Worm (Caenorhabditis elegans) whole organism, dauer: Measurements from ENCODE around the gene pph-4.2.
"Not testable (repeated sequence)": the region's sequence is repeated elsewhere in the genome, so short reads cannot be mapped to it uniquely, and the experiment has no call there.

Source experiments
- unc-62 ChIP-seq: sonication (generic microtip); optimal IDR thresholded peaks from 2 replicates; lab custom pipeline; 2017; ENCODE audit warnings: missing biosample characterization, missing genetic modification reagents, missing genetic modification characterization

Gene pph-4.2

DNA sequence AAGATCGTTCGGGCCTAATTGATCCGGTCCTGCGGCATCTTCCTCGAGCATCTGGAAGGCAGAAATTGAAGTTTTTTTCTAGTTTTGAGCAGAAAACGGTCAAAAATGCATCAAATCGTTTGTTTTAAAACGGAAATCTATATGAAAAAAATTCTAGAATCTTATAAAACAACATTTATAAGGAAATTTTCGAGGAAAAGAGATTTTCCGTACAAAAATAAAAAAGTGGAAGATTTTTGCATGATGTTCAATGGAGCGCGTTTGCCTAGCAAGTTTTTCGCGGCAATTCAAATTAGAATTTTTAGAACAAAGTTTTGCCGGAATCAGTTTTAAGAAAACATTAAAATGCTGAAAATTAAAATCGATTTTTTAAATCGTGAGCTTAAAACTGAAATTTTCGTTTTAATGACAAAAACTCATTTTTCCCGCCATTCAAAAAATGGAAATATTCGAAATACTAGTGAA lies at the start of gene pph-4.2:
TSS of gene pph-4.2 (minus strand) at position 51 of the 465 bp plus-strand sequence.
- no peak for TF ChIP-seq unc-62 (GFP tag; lab: Kevin White, UChicago)

DNA sequence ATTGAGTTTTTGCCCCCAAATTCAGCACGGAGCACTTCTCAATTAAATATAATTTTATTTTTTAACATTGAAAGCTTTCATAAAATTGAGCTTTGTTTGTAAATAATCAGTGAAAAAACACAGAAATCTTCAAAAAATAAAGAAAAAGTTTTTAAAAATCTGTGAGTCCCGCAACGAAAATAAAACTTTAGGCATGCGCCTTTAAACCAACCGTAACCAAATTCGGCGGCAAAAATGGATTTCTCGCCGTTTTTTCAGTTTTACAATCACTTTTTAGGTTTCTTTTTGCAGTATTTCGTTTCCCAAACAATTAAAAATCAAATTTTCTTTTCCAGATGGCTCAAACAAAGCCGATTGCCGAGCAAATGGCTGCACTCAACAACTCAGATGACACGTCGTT lies 49.5 kb upstream of the pph-4.2 start, which contains the start of gene pie-1:
TSS of gene pie-1 (plus strand) at position 336 of the 400 bp plus-strand sequence.
- no peak for TF ChIP-seq unc-62 (GFP tag; lab: Kevin White, UChicago)

DNA sequence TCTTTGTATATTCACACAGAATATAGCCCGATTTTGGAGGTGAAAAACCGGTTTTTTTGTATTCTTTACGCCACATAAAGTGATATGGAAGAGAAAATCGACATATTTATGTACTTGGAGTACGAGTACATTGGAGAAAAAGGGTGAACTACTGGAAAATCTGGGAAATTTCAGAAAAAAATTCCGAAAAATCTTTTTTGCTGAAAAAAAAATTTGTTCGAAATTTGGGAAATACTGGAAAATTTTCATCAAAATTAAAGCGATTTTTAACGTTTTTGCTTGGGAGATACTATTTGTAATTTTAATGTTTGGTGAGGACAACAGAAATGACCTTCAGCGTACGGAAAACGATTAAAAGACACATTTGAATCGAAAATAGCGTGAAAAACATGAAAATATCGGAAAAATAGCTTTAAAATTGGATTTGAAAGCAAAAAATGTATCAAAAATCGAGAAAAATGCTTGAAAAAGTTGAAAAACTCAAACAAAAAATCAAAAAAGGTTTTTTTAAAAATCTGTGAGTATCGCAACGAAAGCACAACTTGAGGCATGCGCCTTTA lies 48.9 kb upstream of the pph-4.2 start:
- TF ChIP-seq unc-62 (GFP tag; lab: Kevin White, UChicago), result no peak

DNA sequence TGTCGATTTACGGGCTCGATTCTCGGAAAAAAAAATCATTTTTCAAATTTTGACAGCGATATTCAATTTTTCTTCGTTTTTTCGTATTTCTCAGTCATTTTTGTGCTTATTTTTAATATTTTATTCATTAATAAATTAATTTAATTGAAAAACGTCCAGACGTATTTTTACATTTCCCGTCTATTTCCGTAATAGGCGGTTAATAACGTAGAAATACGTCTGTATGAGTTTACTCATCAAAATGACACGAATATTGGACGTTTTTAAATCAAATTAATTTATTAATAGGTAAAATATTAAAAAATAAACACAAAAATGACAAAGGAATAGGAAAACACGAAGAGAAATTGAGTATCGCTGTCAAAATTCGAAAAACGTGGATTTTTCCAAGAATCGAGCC lies 47.6 kb upstream of the pph-4.2 start:
- no peak for TF ChIP-seq unc-62 (GFP tag; lab: Kevin White, UChicago)

DNA sequence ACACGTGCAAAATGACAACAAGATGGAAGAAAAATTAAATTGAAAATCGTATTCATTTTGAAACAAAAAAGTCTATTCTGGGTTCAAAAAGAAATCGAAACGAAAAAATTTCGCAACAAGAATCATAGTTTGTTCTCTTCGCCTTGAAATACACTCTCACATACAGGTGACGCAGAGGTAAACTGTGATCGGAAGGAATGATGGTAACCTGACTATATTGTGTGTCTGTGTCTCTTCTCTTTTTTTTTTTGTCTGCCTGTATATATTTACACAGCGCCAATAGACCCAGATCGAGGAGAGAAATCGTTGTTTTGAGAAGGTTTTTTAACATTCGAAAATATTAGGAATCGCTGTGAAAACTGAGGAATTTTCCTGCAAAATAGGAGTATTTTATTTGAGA lies 47.0 kb upstream of the pph-4.2 start:
- TF ChIP-seq unc-62 (GFP tag; lab: Kevin White, UChicago), result no peak

DNA sequence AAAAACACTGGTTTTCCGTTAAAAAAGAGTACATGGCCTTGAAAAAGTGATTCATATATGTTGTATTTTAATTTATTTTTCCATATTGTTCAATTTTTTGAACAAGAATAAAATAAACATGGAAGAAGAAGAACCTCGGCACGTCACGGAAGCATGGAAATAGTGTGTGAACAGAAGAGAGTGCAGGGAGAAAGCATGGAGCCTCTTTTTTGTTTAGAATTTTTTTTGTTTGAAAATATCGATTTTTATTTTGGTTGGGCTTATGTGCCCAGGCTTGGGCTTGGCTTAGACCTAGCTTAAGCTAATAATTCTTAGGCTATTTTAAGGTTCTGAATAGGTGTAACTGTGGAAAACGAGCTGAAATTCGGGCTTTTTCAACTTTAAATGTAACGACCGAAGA lies 44.7 kb upstream of the pph-4.2 start, which contains the start of gene tat-1:
TSS of gene tat-1 (minus strand) at position 11 of the 400 bp plus-strand sequence.
- no peak for TF ChIP-seq unc-62 (GFP tag; lab: Kevin White, UChicago)

DNA sequence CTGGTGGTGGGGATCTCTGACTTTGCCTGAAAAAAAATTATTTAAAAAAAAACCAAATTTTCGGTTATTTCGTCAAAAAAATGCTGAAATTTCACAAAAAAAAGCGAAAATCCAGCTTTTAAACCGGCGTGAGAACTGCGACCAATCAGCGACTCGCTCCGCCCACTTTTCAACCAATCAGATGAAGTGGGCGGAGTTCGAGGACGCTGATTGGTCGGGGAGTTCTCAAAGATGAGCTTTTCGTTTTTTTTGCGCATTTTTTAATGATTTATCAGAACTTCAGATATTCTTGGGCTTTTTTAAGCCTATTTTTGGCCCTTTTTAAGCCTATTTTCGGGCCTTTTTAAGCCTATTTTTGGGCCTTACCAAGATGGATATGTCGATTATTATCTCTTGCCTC lies 43.2 kb upstream of the pph-4.2 start:
- no peak for TF ChIP-seq unc-62 (GFP tag; lab: Kevin White, UChicago)

DNA sequence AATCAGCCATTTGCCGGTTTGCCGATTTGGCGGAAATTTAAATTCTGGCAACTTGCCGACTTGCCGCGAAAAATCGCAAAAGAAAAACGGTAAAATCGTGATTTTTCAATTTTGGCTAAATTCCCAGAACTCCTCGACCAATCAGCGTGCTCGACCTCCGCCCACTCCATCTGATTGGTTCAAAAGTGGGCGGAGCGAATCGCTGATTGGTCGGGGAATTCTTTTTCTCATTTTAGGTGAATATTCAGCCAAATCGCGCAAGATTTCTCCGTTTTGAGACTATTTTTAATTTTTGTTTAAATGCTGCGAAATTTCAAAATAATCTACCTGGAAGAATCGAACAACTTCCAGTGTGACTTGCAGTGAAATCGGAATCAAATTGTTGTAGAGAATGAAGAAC lies 37.5 kb upstream of the pph-4.2 start:
- TF ChIP-seq unc-62 (GFP tag; lab: Kevin White, UChicago), result no peak

DNA sequence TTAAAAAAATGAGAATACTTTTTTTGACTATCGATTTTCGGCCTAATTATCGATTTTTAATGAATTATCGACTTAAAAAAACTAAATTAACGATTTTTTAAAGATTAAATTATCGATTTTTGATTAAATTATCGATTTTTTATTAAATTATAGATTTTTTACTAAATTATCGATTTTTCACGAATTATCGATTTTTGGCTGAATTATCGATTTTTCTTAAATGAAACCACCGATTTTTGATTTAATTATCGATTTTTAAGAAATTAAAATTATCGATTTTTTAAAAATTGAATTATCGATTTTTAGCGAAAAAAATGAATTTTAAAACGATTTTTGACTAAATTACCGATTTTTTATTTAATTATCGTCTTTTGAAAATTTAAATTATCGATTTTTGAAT lies 34.6 kb upstream of the pph-4.2 start:
- no peak for TF ChIP-seq unc-62 (GFP tag; lab: Kevin White, UChicago)

DNA sequence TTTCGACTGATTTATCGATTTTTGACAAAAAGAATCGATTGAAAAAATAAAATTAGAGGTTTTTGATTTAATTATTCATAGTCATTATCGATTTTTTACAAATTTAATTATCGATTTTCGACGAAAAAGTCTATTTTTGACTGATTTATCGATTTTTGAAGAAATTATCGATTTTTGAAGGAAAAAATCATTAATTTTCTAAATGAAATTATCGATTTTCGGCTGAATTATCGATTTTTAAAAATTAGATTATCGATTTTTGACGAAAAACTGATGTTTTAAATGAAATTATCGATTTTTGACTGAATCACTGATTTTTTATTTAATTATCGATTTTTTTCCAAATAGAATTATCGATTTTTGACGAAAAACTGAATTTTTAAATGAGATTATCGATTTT lies 34.0 kb upstream of the pph-4.2 start:
- no peak for TF ChIP-seq unc-62 (GFP tag; lab: Kevin White, UChicago)

DNA sequence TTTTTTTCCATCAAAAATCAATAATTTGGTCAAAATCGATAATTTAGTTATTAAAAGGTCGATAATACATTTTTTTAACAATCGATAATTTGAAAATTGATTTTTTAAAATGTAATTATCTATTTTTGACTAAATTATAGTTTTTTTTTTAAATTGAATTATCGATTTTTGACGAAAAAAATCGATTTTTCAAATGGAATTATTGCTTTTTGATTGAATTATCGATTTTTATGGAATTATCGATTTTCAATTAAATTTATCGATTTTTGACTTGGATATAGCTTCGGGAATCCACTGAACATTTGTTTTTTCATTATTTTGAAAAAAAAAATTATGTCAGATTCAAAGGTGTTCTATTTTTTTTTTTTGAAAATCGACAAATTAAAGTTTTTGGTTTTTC lies 33.3 kb upstream of the pph-4.2 start:
- no peak for TF ChIP-seq unc-62 (GFP tag; lab: Kevin White, UChicago)

DNA sequence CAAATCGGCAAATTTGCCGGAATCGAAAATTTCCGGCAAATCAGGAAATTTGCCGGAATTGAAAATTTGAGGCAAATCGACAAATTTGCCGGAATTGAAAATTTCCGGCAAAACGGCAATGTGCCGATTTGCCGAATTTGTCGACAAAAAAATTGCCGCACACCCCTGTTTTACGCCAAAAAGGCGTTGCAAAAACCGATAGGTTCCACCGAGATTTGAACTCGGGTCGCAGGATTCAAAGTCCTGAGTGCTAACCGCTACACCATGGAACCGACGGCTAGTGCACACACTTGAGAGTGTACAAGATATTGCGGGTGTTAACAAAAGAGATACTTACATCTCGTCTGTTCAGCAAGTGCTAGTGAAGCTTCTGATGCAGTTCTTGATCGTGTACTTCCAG lies 22.7 kb upstream of the pph-4.2 start:
- TF ChIP-seq unc-62 (GFP tag; lab: Kevin White, UChicago), result no peak

DNA sequence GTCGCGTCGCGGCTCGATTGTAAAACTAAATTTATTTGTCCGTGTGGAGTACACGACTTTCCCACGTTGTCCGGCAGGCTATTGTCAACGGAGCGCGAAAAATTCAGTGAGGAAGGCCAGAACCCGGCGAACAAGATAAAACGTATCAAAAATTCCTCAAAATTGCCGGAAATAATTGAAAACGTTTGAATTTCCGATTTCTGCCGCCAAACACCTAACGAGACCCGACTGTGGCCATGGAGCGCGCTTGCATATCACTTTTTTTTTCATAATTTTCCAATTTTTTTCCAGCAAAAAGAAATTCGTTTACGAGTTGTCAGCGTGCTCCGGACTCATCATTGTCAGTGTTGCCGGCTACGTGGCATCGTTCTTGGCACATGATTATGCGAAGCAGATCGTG lies 21.4 kb upstream of the pph-4.2 start:
- no peak for TF ChIP-seq unc-62 (GFP tag; lab: Kevin White, UChicago)

DNA sequence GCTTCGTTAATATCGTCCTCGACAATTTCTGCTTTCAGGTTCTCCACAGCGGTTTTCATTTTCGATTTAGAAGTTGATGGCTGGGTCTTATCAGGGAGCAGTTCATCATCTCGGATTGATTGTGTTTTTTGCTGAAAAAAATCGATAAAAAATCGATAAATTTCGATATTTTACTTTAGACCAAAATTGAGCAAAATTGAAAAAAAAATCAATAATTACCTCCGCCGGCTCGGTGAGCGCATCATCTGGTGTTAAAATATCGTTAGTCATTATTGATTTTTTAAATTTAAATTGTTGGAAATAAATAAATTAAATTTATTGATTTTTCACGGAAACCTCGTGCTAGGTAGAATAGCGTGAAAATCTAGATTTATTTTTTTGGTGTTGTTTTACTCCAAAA lies 18.0 kb upstream of the pph-4.2 start, which contains the start of gene Y49E10.10:
TSS of gene Y49E10.10 (plus strand) at position 381 of the 400 bp plus-strand sequence.
- TF ChIP-seq unc-62 (GFP tag; lab: Kevin White, UChicago), result no peak

DNA sequence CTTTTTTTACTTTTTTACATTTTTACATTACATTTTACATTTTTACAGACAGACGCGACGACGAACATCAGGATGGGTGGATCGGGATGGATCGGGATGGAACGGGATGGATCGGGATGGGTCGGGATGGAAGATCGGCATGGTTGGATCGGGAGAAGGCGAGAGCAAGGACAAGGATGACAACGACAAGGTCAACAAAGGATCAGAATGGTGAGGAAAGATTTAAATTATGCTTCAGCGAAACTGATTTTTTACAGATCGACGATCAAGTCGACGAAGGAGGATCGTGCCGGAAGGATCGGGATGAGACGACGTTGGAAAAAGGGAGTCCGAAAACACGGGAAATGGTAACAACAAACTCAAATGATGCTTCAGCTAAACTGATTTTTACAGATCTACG lies 11.1 kb upstream of the pph-4.2 start:
- TF ChIP-seq unc-62 (GFP tag; lab: Kevin White, UChicago), result no peak

DNA sequence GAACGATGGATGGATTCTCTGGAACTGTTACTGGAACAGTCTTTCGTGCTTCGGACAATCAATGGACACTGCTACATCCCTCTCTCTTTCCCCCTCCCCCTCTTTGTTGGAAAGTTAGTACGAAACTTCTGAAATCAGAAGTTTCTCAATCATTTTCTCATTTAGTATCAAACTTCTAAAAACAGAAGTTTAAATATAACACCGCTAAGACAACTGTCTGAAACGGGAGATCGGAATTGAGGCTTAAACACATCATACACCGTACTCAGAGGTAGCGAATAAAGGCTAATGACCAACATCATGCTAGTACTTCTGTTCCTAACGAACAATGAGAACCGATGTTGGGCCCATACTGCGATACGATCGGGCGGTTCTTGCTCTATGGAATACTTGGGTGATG lies 9.5 kb upstream of the pph-4.2 start, which contains the start of gene Y49E10.30:
TSS of gene Y49E10.30 (plus strand) at position 301 of the 400 bp plus-strand sequence.
- TF ChIP-seq unc-62 (GFP tag; lab: Kevin White, UChicago), result not testable (repeated sequence)

DNA sequence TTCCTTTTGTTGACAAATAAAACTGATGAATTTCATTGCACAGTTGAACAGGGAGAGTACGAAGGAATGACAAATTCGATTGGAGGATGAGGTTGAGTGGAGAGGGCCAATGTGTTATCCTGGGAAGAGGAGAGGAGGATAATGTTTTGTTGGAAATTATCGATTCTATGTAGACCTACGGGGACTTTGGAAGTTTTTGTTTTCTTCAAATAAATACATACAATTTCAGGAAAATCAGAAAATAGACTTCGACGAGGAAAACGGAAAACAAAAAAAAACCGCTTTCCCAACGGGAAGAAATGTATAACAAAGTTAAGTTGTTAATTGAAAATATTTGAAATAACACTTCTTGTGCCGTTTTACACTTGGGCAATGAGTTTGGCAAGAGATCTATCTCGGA lies 6.7 kb upstream of the pph-4.2 start, which contains the start of gene Y49E10.4:
TSS of gene Y49E10.4 (minus strand) at position 101 of the 400 bp plus-strand sequence.
- TF ChIP-seq unc-62 (GFP tag; lab: Kevin White, UChicago), result not testable (repeated sequence)
